Worm (Caenorhabditis elegans) whole organism, L3 larva: Measurements from ENCODE around the gene nhr-176.

Experiments
- ZK546.5 ChIP-seq: sonication (generic microtip); optimal IDR thresholded peaks from 2 replicates; lab custom pipeline; 2017; ENCODE audit warnings: missing biosample characterization, missing genetic modification characterization
- aly-2 ChIP-seq: fragments of 150-350 bp; optimal IDR thresholded peaks from 2 replicates; lab custom pipeline; 2014; ENCODE audit warnings: missing biosample characterization, missing genetic modification characterization
- ama-1 ChIP-seq: fragments of 150-350 bp; optimal IDR thresholded peaks from 2 replicates; lab custom pipeline; 2018
- ceh-16 ChIP-seq: sonication (generic microtip); optimal IDR thresholded peaks from 2 replicates; lab custom pipeline; 2017; ENCODE audit warnings: missing biosample characterization, missing genetic modification characterization
- ceh-9 ChIP-seq: sonication (generic microtip); optimal IDR thresholded peaks from 2 replicates; lab custom pipeline; 2018; ENCODE audit warnings: missing biosample characterization, missing genetic modification characterization
- daf-12 ChIP-seq: fragments of 150-350 bp; optimal IDR thresholded peaks from 2 replicates; lab custom pipeline; 2014; ENCODE audit warnings: missing biosample characterization, missing genetic modification reagents, missing genetic modification characterization
- egl-27 ChIP-seq: sonication (generic microtip); optimal IDR thresholded peaks from 4 replicates; lab custom pipeline; 2017; ENCODE audit warnings: missing biosample characterization, missing genetic modification reagents, missing genetic modification characterization
- egl-5 ChIP-seq: fragments of 150-350 bp; optimal IDR thresholded peaks from 2 replicates; lab custom pipeline; 2017; ENCODE audit warnings: missing biosample characterization, missing genetic modification reagents, missing genetic modification characterization, inconsistent platforms
- elt-1 ChIP-seq: fragments of 150-350 bp; optimal IDR thresholded peaks from 2 replicates; lab custom pipeline; 2014; ENCODE audit warnings: missing biosample characterization, missing genetic modification characterization
- elt-2 ChIP-seq: sonication (generic microtip); optimal IDR thresholded peaks from 2 replicates; lab custom pipeline; 2016; ENCODE audit warnings: missing genetic modification reagents, mild to moderate bottlenecking, missing genetic modification characterization, missing compliant biosample characterization
- elt-3 ChIP-seq, 3 experiments: fragments of 150-350 bp in 1 of 3; sonication (generic microtip) in 2 of 3; optimal IDR thresholded peaks; 2 replicates in 2 of 3; 4 replicates in 1 of 3; lab custom pipeline; 2014 to 2017; ENCODE audit warnings: missing biosample characterization in 3 of 3, missing genetic modification characterization in 3 of 3
- eor-1 ChIP-seq, 2 experiments: fragments of 150-350 bp; optimal IDR thresholded peaks; 2 replicates each; lab custom pipeline; 2014 to 2018; ENCODE audit warnings: missing biosample characterization in 2 of 2, missing genetic modification characterization in 2 of 2
- fkh-2 ChIP-seq: fragments of 150-350 bp; optimal IDR thresholded peaks from 2 replicates; lab custom pipeline; 2014; ENCODE audit warnings: missing biosample characterization, missing genetic modification reagents, missing genetic modification characterization
- fos-1 ChIP-seq: fragments of 150-350 bp; optimal IDR thresholded peaks from 2 replicates; lab custom pipeline; 2014; ENCODE audit warnings: missing biosample characterization, missing genetic modification characterization
- hmg-11 ChIP-seq: sonication (generic microtip); optimal IDR thresholded peaks from 2 replicates; lab custom pipeline; 2016; ENCODE audit warnings: missing genetic modification characterization, missing compliant biosample characterization
- jun-1 ChIP-seq: fragments of 150-350 bp; optimal IDR thresholded peaks from 2 replicates; lab custom pipeline; 2014; ENCODE audit warnings: missing biosample characterization, missing genetic modification reagents, missing genetic modification characterization
- lin-39 ChIP-seq: fragments of 150-350 bp; optimal IDR thresholded peaks from 2 replicates; lab custom pipeline; 2018; ENCODE audit warnings: missing biosample characterization, missing genetic modification reagents, missing genetic modification characterization
- mml-1 ChIP-seq: fragments of 150-350 bp; sonication (generic microtip); optimal IDR thresholded peaks from 3 replicates; lab custom pipeline; 2014; ENCODE audit warnings: missing biosample characterization, missing genetic modification characterization
- nfya-1 ChIP-seq: sonication (generic microtip); optimal IDR thresholded peaks from 2 replicates; lab custom pipeline; 2017; ENCODE audit warnings: missing genetic modification characterization, mild to moderate bottlenecking, missing compliant biosample characterization, antibody characterized with exemption, moderate library complexity; ENCODE audit not compliant: insufficient read depth
- nhr-11 ChIP-seq: fragments of 150-350 bp; optimal IDR thresholded peaks from 2 replicates; lab custom pipeline; 2014; ENCODE audit warnings: missing biosample characterization, missing genetic modification characterization
- nhr-12 ChIP-seq: fragments of 150-350 bp; optimal IDR thresholded peaks from 2 replicates; lab custom pipeline; 2014; ENCODE audit warnings: missing biosample characterization, missing genetic modification characterization
- nhr-23 ChIP-seq: fragments of 150-350 bp; optimal IDR thresholded peaks from 2 replicates; lab custom pipeline; 2014; ENCODE audit warnings: missing biosample characterization, missing genetic modification reagents, missing genetic modification characterization
- nhr-25 ChIP-seq: sonication (generic microtip); optimal IDR thresholded peaks from 2 replicates; lab custom pipeline; 2017; ENCODE audit warnings: missing biosample characterization, missing genetic modification characterization
- nhr-28 ChIP-seq: fragments of 150-350 bp; optimal IDR thresholded peaks from 2 replicates; lab custom pipeline; 2014; ENCODE audit warnings: missing biosample characterization, missing genetic modification characterization
- nhr-43 ChIP-seq: sonication (generic microtip); optimal IDR thresholded peaks from 2 replicates; lab custom pipeline; 2016; ENCODE audit warnings: mild to moderate bottlenecking, missing genetic modification characterization, missing compliant biosample characterization; ENCODE audit not compliant: poor library complexity, severe bottlenecking
- nhr-76 ChIP-seq: fragments of 150-350 bp; sonication (generic microtip); optimal IDR thresholded peaks from 5 replicates; lab custom pipeline; 2014; ENCODE audit warnings: missing biosample characterization, missing genetic modification characterization
- pha-4 ChIP-seq: fragments of 150-350 bp; optimal IDR thresholded peaks from 2 replicates; lab custom pipeline; 2014; ENCODE audit warnings: missing biosample characterization, missing genetic modification reagents, missing genetic modification characterization
- pqm-1 ChIP-seq: fragments of 150-350 bp; optimal IDR thresholded peaks from 2 replicates; lab custom pipeline; 2017; ENCODE audit warnings: missing biosample characterization, missing genetic modification characterization, inconsistent platforms
- skn-1 ChIP-seq: fragments of 150-350 bp; optimal IDR thresholded peaks from 2 replicates; lab custom pipeline; 2014; ENCODE audit warnings: missing biosample characterization, missing genetic modification characterization
- tbx-2 ChIP-seq: sonication (generic microtip); optimal IDR thresholded peaks from 2 replicates; lab custom pipeline; 2016; ENCODE audit warnings: mild to moderate bottlenecking, missing genetic modification characterization, missing compliant biosample characterization
- unc-62 ChIP-seq: fragments of 150-350 bp; sonication (generic microtip); optimal IDR thresholded peaks from 4 replicates; lab custom pipeline; 2014; ENCODE audit warnings: missing biosample characterization, missing genetic modification reagents, missing genetic modification characterization
- zag-1 ChIP-seq: fragments of 150-350 bp; optimal IDR thresholded peaks from 2 replicates; lab custom pipeline; 2014; ENCODE audit warnings: missing biosample characterization, missing genetic modification characterization
- ztf-11 ChIP-seq: fragments of 150-350 bp; optimal IDR thresholded peaks from 2 replicates; lab custom pipeline; 2014; ENCODE audit warnings: missing biosample characterization, missing genetic modification characterization

The nhr-176 gene

ce11 chrV:16073856-16074255 is 2.7 kb downstream of the nhr-176 start, which contains the start of gene srj-10:
Gene srj-10, minus strand, starts transcription at chrV:16073956.
- TF ChIP-seq tbx-2 (tag; lab: Kevin White, UChicago) (no peak), nhr-12 (no peak), fkh-2 (tag; lab: Kevin White, UChicago) (no peak), lin-39 (tag; lab: Kevin White, UChicago) (no peak), ceh-9 (tag; lab: Kevin White, UChicago) (no peak), hmg-11 (tag; lab: Kevin White, UChicago) (no peak), fos-1 (tag; lab: Kevin White, UChicago) (no peak), unc-62 (GFP tag; lab: Kevin White, UChicago) (no peak), nhr-28 (no peak), nfya-1 (tag; lab: Kevin White, UChicago) (no peak), ceh-16 (tag; lab: Kevin White, UChicago) (no peak), egl-27 (tag; lab: Kevin White, UChicago) (no peak), ama-1 (lab: Kevin White, UChicago) (no peak), nhr-23 (no peak), jun-1 (tag; lab: Kevin White, UChicago) (no peak), daf-12 (tag; lab: Kevin White, UChicago) (no peak)

- TF ChIP-seq egl-27 (tag; lab: Kevin White, UChicago) (no peak), elt-2 (tag; lab: Kevin White, UChicago) (peak; percentile 79), pqm-1 (tag; lab: Kevin White, UChicago) (peak; percentile 47)
Measured at ce11 chrV:16075250-16075709, 4.2 kb downstream of the nhr-176 start, which contains the start of the genes F14H3.12 and srj-29. Gene F14H3.12, minus strand, starts transcription at chrV:16075323. Gene srj-29, plus strand, starts transcription at chrV:16075659.

- no peak for TF ChIP-seq ama-1 (lab: Kevin White, UChicago)
- TF ChIP-seq pqm-1 (tag; lab: Kevin White, UChicago) = peak; percentile 74
- TF ChIP-seq unc-62 (GFP tag; lab: Kevin White, UChicago) = no peak
- peak; percentile 84 for TF ChIP-seq elt-2 (tag; lab: Kevin White, UChicago)
- TF ChIP-seq aly-2 (tag; lab: Kevin White, UChicago) = no peak
- no peak for TF ChIP-seq ztf-11 (tag; lab: Kevin White, UChicago)
- TF ChIP-seq elt-3 (tag; optimal IDR thresholded peaks at IDR 0.05; lab: Kevin White, UChicago) = no peak
- TF ChIP-seq mml-1 = no peak
Measured at ce11 chrV:16080039-16080438, 8.9 kb downstream of the nhr-176 start.

ce11 chrV:16080678-16081077 is 9.6 kb downstream of the nhr-176 start:
- TF ChIP-seq fos-1 (tag; lab: Kevin White, UChicago) (no peak), nhr-11 (tag; lab: Kevin White, UChicago) (no peak), elt-2 (tag; lab: Kevin White, UChicago) (peak; percentile 18), elt-1 (tag; lab: Kevin White, UChicago) (no peak), pha-4 (tag; lab: Kevin White, UChicago) (peak; percentile 44), pqm-1 (tag; lab: Kevin White, UChicago) (peak; percentile 68), eor-1 (tag; optimal IDR thresholded peaks at IDR 0.05; lab: Kevin White, UChicago) (no peak), aly-2 (tag; lab: Kevin White, UChicago) (no peak), skn-1 (no peak), jun-1 (tag; lab: Kevin White, UChicago) (no peak), egl-5 (tag; lab: Kevin White, UChicago) (no peak)

ce11 chrV:16090685-16091084 is 19.6 kb downstream of the nhr-176 start, which contains the start of gene F22B8.3:
Gene F22B8.3, plus strand, starts transcription at chrV:16090985.
- no peak for TF ChIP-seq ceh-9 (tag; lab: Kevin White, UChicago)
- no peak for TF ChIP-seq elt-2 (tag; lab: Kevin White, UChicago)
- no peak for TF ChIP-seq daf-12 (tag; lab: Kevin White, UChicago)
- TF ChIP-seq hmg-11 (tag; lab: Kevin White, UChicago) = no peak
- no peak for TF ChIP-seq nhr-11 (tag; lab: Kevin White, UChicago)
- TF ChIP-seq nhr-76 = no peak
- TF ChIP-seq nfya-1 (tag; lab: Kevin White, UChicago) = no peak

- TF ChIP-seq fkh-2 (tag; lab: Kevin White, UChicago) (no peak), nhr-43 (no peak), ZK546.5 (no peak), daf-12 (tag; lab: Kevin White, UChicago) (no peak), nhr-11 (tag; lab: Kevin White, UChicago) (no peak), zag-1 (tag; lab: Kevin White, UChicago) (no peak), nhr-25 (tag; lab: Kevin White, UChicago) (no peak), nhr-28 (no peak)
Measured at ce11 chrV:16094284-16094683, 23.2 kb downstream of the nhr-176 start, which contains the start of gene F22B8.7. Gene F22B8.7, plus strand, starts transcription at chrV:16094584.
